Worm (Caenorhabditis elegans): ENCODE data around the gene rbm-28.

DNA sequence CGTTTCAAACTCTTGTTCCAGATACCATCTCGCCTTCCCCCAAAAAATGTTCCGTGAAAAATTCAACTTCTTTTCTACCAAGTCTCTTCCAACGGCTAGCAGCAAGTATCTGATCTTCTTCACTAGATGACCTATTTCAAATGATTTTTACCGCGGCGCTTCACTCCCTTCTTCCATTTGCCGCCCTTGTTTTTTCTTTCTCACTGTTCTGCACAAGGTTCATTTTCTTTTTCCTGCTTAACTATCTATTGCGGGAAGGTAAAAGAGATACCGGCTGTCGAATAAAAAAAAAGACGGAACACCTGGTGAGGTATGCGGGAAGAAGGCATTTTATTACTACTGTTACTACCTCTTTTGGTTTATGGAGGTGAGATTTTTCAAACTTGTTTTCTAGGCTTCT is 14.0 kb upstream of the rbm-28 start, which contains the start of gene cdh-7:
- TF ChIP-seq peb-1 (tag; optimal IDR thresholded peaks at IDR 0.05) (no peak), lin-39 (tag; optimal IDR thresholded peaks at IDR 0.05) (no peak)

Measured in whole organism, L2 larva.